Worm (Caenorhabditis elegans): ENCODE measurements around the gene deb-1.

Gene deb-1

ce11 chrIV:7131780-7132179 is 37.7 kb upstream of the deb-1 start, which contains the start of gene grsp-3 (continued):
- TF ChIP-seq fkh-10 (GFP tag; optimal IDR thresholded peaks at IDR 0.05) (no peak), pqm-1 (tag; optimal IDR thresholded peaks at IDR 0.05) (no peak), unc-62 (GFP tag; optimal IDR thresholded peaks at IDR 0.05) (no peak), pha-4 (tag; optimal IDR thresholded peaks at IDR 0.05) (no peak), skn-1 (tag; optimal IDR thresholded peaks at IDR 0.05) (no peak), fkh-2 (tag; optimal IDR thresholded peaks at IDR 0.05) (no peak), mdl-1 (tag; optimal IDR thresholded peaks at IDR 0.05) (no peak)

ce11 chrIV:7121313-7122055 is 27.4 kb upstream of the deb-1 start, which contains the start of the genes C34D4.10 and str-48:
Gene C34D4.10 (minus strand): TSS chrIV:7121413.
Gene str-48 (plus strand): TSS chrIV:7122005.
- TF ChIP-seq fos-1 (tag; optimal IDR thresholded peaks at IDR 0.05) (no peak), pqm-1 (tag; optimal IDR thresholded peaks at IDR 0.05) (no peak), tbx-2 (tag; optimal IDR thresholded peaks at IDR 0.05) (no peak), daf-12 (tag; optimal IDR thresholded peaks at IDR 0.05) (no peak), nhr-12 (tag; optimal IDR thresholded peaks at IDR 0.05) (no peak), nhr-23 (tag; optimal IDR thresholded peaks at IDR 0.05) (no peak), lsy-12 (tag; optimal IDR thresholded peaks at IDR 0.05) (no peak), R02D3.7 (tag; optimal IDR thresholded peaks at IDR 0.05) (no peak)

- TF ChIP-seq ceh-28 (tag; optimal IDR thresholded peaks at IDR 0.05) = no peak
- TF ChIP-seq snpc-4 (tag; optimal IDR thresholded peaks at IDR 0.05) = no peak
- TF ChIP-seq ceh-16 (tag; optimal IDR thresholded peaks at IDR 0.05) = no peak
- no peak for TF ChIP-seq ceh-82 (tag; optimal IDR thresholded peaks at IDR 0.05)
- no peak for TF ChIP-seq ztf-11 (tag; optimal IDR thresholded peaks at IDR 0.05)
- no peak for TF ChIP-seq skn-1 (tag; optimal IDR thresholded peaks at IDR 0.05)
- TF ChIP-seq nhr-12 (tag; optimal IDR thresholded peaks at IDR 0.05) = no peak
- TF ChIP-seq unc-39 (tag; optimal IDR thresholded peaks at IDR 0.05) = no peak
- TF ChIP-seq aly-2 (tag; optimal IDR thresholded peaks at IDR 0.05) = no peak
- TF ChIP-seq ZK546.5 (tag; optimal IDR thresholded peaks at IDR 0.05) = no peak
- TF ChIP-seq hmg-11 (tag; optimal IDR thresholded peaks at IDR 0.05) = no peak
- TF ChIP-seq unc-62 (GFP tag; optimal IDR thresholded peaks at IDR 0.05) = no peak
- no peak for TF ChIP-seq nhr-237 (tag; optimal IDR thresholded peaks at IDR 0.05)
- TF ChIP-seq sea-2 (GFP tag; optimal IDR thresholded peaks at IDR 0.05) = no peak
Measured at ce11 chrIV:7114599-7114998, 20.5 kb upstream of the deb-1 start, which contains the start of gene nas-8. Gene nas-8 (plus strand): TSS chrIV:7114899.

- TF ChIP-seq aly-2 (tag; optimal IDR thresholded peaks at IDR 0.05) (no peak), skn-1 (tag; optimal IDR thresholded peaks at IDR 0.05) (no peak), ama-1 (optimal IDR thresholded peaks at IDR 0.05) (no peak)
Measured at ce11 chrIV:7111354-7111753, 17.3 kb upstream of the deb-1 start, which contains the start of the genes ZC477.7 and ssq-3. Gene ZC477.7 (minus strand): TSS chrIV:7111454. Gene ssq-3 (plus strand): TSS chrIV:7111604.

- TF ChIP-seq pqm-1 (tag; optimal IDR thresholded peaks at IDR 0.05) (no peak), egl-27 (tag; optimal IDR thresholded peaks at IDR 0.05) (no peak), nhr-25 (tag; optimal IDR thresholded peaks at IDR 0.05) (no peak), nhr-23 (tag; optimal IDR thresholded peaks at IDR 0.05) (no peak), skn-1 (tag; optimal IDR thresholded peaks at IDR 0.05) (no peak), zag-1 (tag; optimal IDR thresholded peaks at IDR 0.05) (no peak), ztf-4 (tag; optimal IDR thresholded peaks at IDR 0.05) (no peak), nfya-1 (tag; optimal IDR thresholded peaks at IDR 0.05; ENCODE audit: insufficient read depth) (no peak), nhr-237 (tag; optimal IDR thresholded peaks at IDR 0.05) (no peak), ceh-82 (tag; optimal IDR thresholded peaks at IDR 0.05) (no peak), unc-62 (GFP tag; optimal IDR thresholded peaks at IDR 0.05) (no peak), aly-2 (tag; optimal IDR thresholded peaks at IDR 0.05) (no peak)
Measured at ce11 chrIV:7107893-7108292, 13.8 kb upstream of the deb-1 start, which contains the start of gene ZC477.2. Gene ZC477.2 (plus strand): TSS chrIV:7108193.

- TF ChIP-seq ama-1 (optimal IDR thresholded peaks at IDR 0.05) (no peak), elt-2 (tag; optimal IDR thresholded peaks at IDR 0.05) (peak; percentile 34), nhr-67 (tag; optimal IDR thresholded peaks at IDR 0.05) (no peak), nhr-11 (tag; optimal IDR thresholded peaks at IDR 0.05) (peak; percentile 42), tbx-2 (tag; optimal IDR thresholded peaks at IDR 0.05) (peak; percentile 56), hmg-11 (tag; optimal IDR thresholded peaks at IDR 0.05) (no peak), nhr-23 (tag; optimal IDR thresholded peaks at IDR 0.05) (peak; percentile 55), ceh-82 (tag; optimal IDR thresholded peaks at IDR 0.05) (no peak), eor-1 (tag; optimal IDR thresholded peaks at IDR 0.05) (no peak), unc-62 (GFP tag; optimal IDR thresholded peaks at IDR 0.05) (no peak), fos-1 (tag; optimal IDR thresholded peaks at IDR 0.05) (no peak), skn-1 (tag; optimal IDR thresholded peaks at IDR 0.05) (no peak), lin-39 (tag; optimal IDR thresholded peaks at IDR 0.05) (no peak), nhr-237 (tag; optimal IDR thresholded peaks at IDR 0.05) (no peak), egl-27 (tag; optimal IDR thresholded peaks at IDR 0.05) (no peak), pqm-1 (tag; optimal IDR thresholded peaks at IDR 0.05) (no peak), nhr-77 (tag; optimal IDR thresholded peaks at IDR 0.05) (peak; percentile 42), ceh-16 (tag; optimal IDR thresholded peaks at IDR 0.05) (no peak), elt-1 (tag; optimal IDR thresholded peaks at IDR 0.05) (no peak), ZK546.5 (tag; optimal IDR thresholded peaks at IDR 0.05) (no peak), egl-5 (tag; optimal IDR thresholded peaks at IDR 0.05) (no peak), ztf-11 (tag; optimal IDR thresholded peaks at IDR 0.05) (no peak), lin-15B (tag; optimal IDR thresholded peaks at IDR 0.05) (peak; percentile 79), lsy-12 (tag; optimal IDR thresholded peaks at IDR 0.05) (peak; percentile 39)
Measured at ce11 chrIV:7103211-7103679, 9.2 kb upstream of the deb-1 start, which contains the start of the genes rde-8 and ZC477.3. Gene rde-8 (minus strand): TSS chrIV:7103261. Gene ZC477.3 (plus strand): TSS chrIV:7103492.

Data from whole organism, L3 larva.